Worm (Caenorhabditis elegans): ENCODE results near the gene srh-68.

Gene srh-68

DNA sequence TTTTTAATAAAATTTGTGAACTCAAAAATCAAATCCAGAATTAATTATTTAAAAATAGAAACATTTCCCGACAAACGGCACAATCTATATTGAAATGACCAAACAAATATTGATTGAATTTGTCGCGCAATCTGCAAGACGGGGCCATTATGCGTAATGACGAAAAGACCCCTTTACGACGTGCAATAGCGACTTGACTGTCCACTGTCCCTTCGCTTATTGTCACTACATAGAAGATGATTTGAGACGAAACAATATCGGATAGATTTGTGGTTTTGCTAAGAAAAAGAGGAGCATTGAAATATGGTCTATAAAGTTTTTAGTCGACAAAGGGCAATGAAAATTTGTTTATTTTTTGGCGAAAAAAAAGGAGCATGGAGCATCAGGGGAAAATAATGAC is 43.8 kb downstream of the srh-68 start:
- TF ChIP-seq lsy-2 (tag; optimal IDR thresholded peaks at IDR 0.05): no peak
- no peak for TF ChIP-seq isw-1 (GFP tag; IDR thresholded peaks at IDR 0.05)
- no peak for TF ChIP-seq hlh-4 (tag; optimal IDR thresholded peaks at IDR 0.05)
- TF ChIP-seq mdl-1 (tag; optimal IDR thresholded peaks at IDR 0.05): no peak
- no peak for TF ChIP-seq fkh-10 (GFP tag; optimal IDR thresholded peaks at IDR 0.05)
- no peak for TF ChIP-seq pag-3 (tag; optimal IDR thresholded peaks at IDR 0.05; ENCODE audit: borderline replicate concordance, insufficient read depth)
- TF ChIP-seq aly-2 (tag; optimal IDR thresholded peaks at IDR 0.05): no peak
- no peak for TF ChIP-seq lin-14 (GFP tag; optimal IDR thresholded peaks at IDR 0.05)
- no peak for TF ChIP-seq blmp-1 (tag; optimal IDR thresholded peaks at IDR 0.05)

DNA sequence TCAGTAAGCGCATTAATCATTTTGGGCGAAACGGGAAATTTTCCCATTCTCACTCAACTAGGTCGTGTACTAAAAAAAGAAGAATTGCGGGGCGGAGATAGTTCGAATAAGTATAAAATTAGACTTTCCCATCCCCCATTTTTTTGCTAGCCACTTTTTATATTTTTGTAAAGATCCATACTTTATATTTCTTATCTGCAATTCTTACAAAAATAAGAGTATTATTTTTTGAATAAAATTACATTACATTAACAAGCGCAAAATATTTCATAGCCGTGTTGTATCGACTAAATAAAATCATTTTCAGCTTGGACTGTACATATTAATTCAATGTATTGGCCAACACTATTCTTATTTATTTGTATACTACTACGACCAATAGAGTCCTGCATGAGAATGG is 48.4 kb downstream of the srh-68 start, which contains the start of gene F49C5.11:
TSS of gene F49C5.11 (plus strand) at position 301 of the 400 bp plus-strand sequence.
- TF ChIP-seq tbx-2 (tag; optimal IDR thresholded peaks at IDR 0.05): no peak
- TF ChIP-seq snpc-4 (tag; optimal IDR thresholded peaks at IDR 0.05): no peak
- no peak for TF ChIP-seq lin-35 (GFP tag; optimal IDR thresholded peaks at IDR 0.05)
- no peak for TF ChIP-seq ama-1 (optimal IDR thresholded peaks at IDR 0.05)
- no peak for TF ChIP-seq tlp-1 (tag; optimal IDR thresholded peaks at IDR 0.05)
- TF ChIP-seq lin-15B (tag; optimal IDR thresholded peaks at IDR 0.05): no peak
- TF ChIP-seq unc-86 (tag; optimal IDR thresholded peaks at IDR 0.05): no peak
- no peak for TF ChIP-seq aly-2 (tag; optimal IDR thresholded peaks at IDR 0.05)
- no peak for TF ChIP-seq efl-1 (optimal IDR thresholded peaks at IDR 0.05)
- TF ChIP-seq efl-1 (GFP tag; optimal IDR thresholded peaks at IDR 0.05 in 1 of 2): no peak
- TF ChIP-seq sox-4 (tag; optimal IDR thresholded peaks at IDR 0.05): no peak
- no peak for TF ChIP-seq mef-2 (tag; optimal IDR thresholded peaks at IDR 0.05)
- no peak for TF ChIP-seq dpl-1 (GFP tag; optimal IDR thresholded peaks at IDR 0.05)
- no peak for TF ChIP-seq pqm-1 (tag; optimal IDR thresholded peaks at IDR 0.05)
- no peak for TF ChIP-seq nhr-28 (tag; optimal IDR thresholded peaks at IDR 0.05)
